Fruit fly (Drosophila melanogaster) S2 (cell line): ENCODE measurements around the gene sbr.

Experiments used
- CG8478 ChIP-seq: fragments of >200 bp; optimal IDR thresholded peaks from 2 replicates; lab custom pipeline; 2018
- CTCF ChIP-seq, 2 experiments: fragments of >200 bp; optimal IDR thresholded peaks; 2 replicates each; lab custom pipeline; 2018

DNA sequence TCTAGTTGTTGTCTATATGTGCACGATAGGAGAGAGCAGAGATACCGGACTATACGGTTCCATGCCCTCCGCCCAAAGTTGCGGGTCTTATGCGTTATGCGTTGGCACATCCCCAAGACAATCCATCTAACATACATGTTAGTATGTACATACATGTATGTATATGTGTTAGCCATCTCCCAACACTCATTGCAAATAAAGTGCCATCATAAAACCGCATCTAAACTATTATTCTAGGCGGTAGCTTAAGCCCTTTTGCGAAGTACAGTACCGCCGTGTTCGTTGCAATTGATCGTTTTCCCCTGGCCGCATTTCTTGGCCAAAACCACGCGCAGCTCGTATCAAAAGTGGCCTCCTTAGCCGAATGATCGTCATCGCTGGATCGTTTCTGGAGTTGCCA, 39.5 kb upstream of the sbr start:
- no peak for TF ChIP-seq CTCF (optimal IDR thresholded peaks at IDR 0.05; lab: Kevin White, UChicago)
- no peak for TF ChIP-seq CG8478 (lab: Kevin White, UChicago)
